Worm (Caenorhabditis elegans) whole organism, early embryonic: ENCODE results near the gene Y6G8.6.

Experiments used
- B0310.2 ChIP-seq: sonication (generic microtip); optimal IDR thresholded peaks from 2 replicates; lab custom pipeline; 2016; ENCODE audit warnings: mild to moderate bottlenecking, missing genetic modification characterization, missing compliant biosample characterization
- F13C5.2 ChIP-seq: sonication (generic microtip); optimal IDR thresholded peaks from 2 replicates; lab custom pipeline; 2017; ENCODE audit warnings: mild to moderate bottlenecking, missing genetic modification characterization, inconsistent platforms, missing compliant biosample characterization
- ama-1 ChIP-seq: fragments of 150-350 bp; optimal IDR thresholded peaks from 2 replicates; lab custom pipeline; 2014
- ceh-13 ChIP-seq: fragments of 200-800 bp; sonication (Bioruptor generic); optimal IDR thresholded peaks from 2 replicates; lab custom pipeline; 2018; ENCODE audit warnings: mild to moderate bottlenecking, missing genetic modification characterization, missing compliant biosample characterization
- ets-7 ChIP-seq: sonication (generic microtip); optimal IDR thresholded peaks from 2 replicates; lab custom pipeline; 2016; ENCODE audit warnings: missing genotype, missing genetic modification characterization, missing compliant biosample characterization
- flt-1 ChIP-seq: fragments of 200-800 bp; sonication (Bioruptor generic); IDR thresholded peaks from 2 replicates; pipeline ENCODE4 v1.3.6; 2022; ENCODE audit warnings: missing genetic modification characterization, missing compliant biosample characterization
- hmbx-1 ChIP-seq: sonication (generic microtip); optimal IDR thresholded peaks from 2 replicates; lab custom pipeline; 2016; ENCODE audit warnings: mild to moderate bottlenecking, missing genetic modification characterization, missing compliant biosample characterization
- hmg-4 ChIP-seq: fragments of 200-800 bp; sonication (Bioruptor generic); optimal IDR thresholded peaks from 2 replicates; lab custom pipeline; 2018; ENCODE audit warnings: mild to moderate bottlenecking, missing genetic modification characterization, missing compliant biosample characterization
- pes-1 ChIP-seq: fragments of 200-800 bp; sonication (Bioruptor generic); IDR thresholded peaks from 2 replicates; pipeline ENCODE4 v1.3.6; 2022; ENCODE audit warnings: missing genetic modification reagents, missing genetic modification characterization, missing compliant biosample characterization
- scrt-1 ChIP-seq: fragments of 200-800 bp; sonication (Bioruptor generic); IDR thresholded peaks from 2 replicates; pipeline ENCODE4 v1.3.6; 2022; ENCODE audit warnings: missing genetic modification characterization, missing compliant biosample characterization
- sea-1 ChIP-seq: fragments of 200-800 bp; sonication (Bioruptor generic); conservative IDR thresholded peaks from 2 replicates; pipeline ENCODE4 v1.3.6; 2022; ENCODE audit warnings: missing genetic modification characterization, missing compliant biosample characterization
- tbx-11 ChIP-seq: fragments of 200-800 bp; sonication (Bioruptor generic); IDR thresholded peaks from 2 replicates; pipeline ENCODE4 v1.3.6; 2022; ENCODE audit warnings: missing genetic modification characterization, missing compliant biosample characterization
- tbx-37 ChIP-seq: fragments of 200-800 bp; sonication (Bioruptor generic); conservative IDR thresholded peaks from 2 replicates; pipeline ENCODE4 v1.3.6; 2022; ENCODE audit warnings: missing genetic modification reagents, missing genetic modification characterization, missing compliant biosample characterization
- tra-4 ChIP-seq: sonication (generic microtip); optimal IDR thresholded peaks from 2 replicates; lab custom pipeline; 2017; ENCODE audit warnings: missing genetic modification characterization, missing compliant biosample characterization

DNA sequence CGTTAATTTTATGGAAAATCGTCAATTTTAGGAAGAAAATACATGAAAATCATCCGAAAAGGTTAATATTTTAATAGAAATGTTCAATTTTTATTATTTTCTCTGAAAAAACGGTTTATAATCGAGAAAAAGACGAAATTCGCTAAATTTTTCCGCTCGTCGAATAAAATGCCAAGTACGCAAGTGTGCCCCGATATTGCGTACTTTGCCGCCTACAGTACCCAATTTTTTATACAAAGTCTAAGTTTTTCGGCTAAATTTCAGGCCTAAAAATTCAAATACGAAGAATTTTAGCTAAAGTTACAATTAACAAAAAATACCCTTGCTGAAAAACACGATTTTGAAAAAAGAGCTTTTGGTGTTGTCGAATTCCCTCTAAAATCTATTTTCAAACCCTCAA lies 42.1 kb upstream of the Y6G8.6 start:
- TF ChIP-seq B0310.2 (tag; lab: Kevin White, UChicago) (no peak), scrt-1 (GFP tag; lab: Robert Waterston, UW) (no peak), hmbx-1 (tag; lab: Kevin White, UChicago) (no peak), ama-1 (no peak), tbx-37 (no peak), tra-4 (tag; lab: Kevin White, UChicago) (no peak), flt-1 (no peak), hmg-4 (GFP tag; lab: Kevin White, UChicago) (no peak), ceh-13 (no peak), F13C5.2 (tag; lab: Kevin White, UChicago) (no peak), ets-7 (tag; lab: Kevin White, UChicago) (no peak), sea-1 (no peak), pes-1 (GFP tag; lab: Robert Waterston, UW) (no peak), tbx-11 (GFP tag; lab: Robert Waterston, UW) (no peak)
